Worm (Caenorhabditis elegans) whole organism, L3 larva: Measurements from ENCODE around the gene srv-17.
A peak's percentile ranks its signal among the peaks of the same experiment; 100 is the strongest.

ENCODE experiments used
- R02D3.7 ChIP-seq: fragments of 150-350 bp; optimal IDR thresholded peaks from 2 replicates; lab custom pipeline; 2014; ENCODE audit warnings: missing biosample characterization, missing genetic modification characterization
- ZK546.5 ChIP-seq: sonication (generic microtip); optimal IDR thresholded peaks from 2 replicates; lab custom pipeline; 2017; ENCODE audit warnings: missing biosample characterization, missing genetic modification characterization
- aly-2 ChIP-seq: fragments of 150-350 bp; optimal IDR thresholded peaks from 2 replicates; lab custom pipeline; 2014; ENCODE audit warnings: missing biosample characterization, missing genetic modification characterization
- ama-1 ChIP-seq: fragments of 150-350 bp; optimal IDR thresholded peaks from 2 replicates; lab custom pipeline; 2018
- ceh-16 ChIP-seq: sonication (generic microtip); optimal IDR thresholded peaks from 2 replicates; lab custom pipeline; 2017; ENCODE audit warnings: missing biosample characterization, missing genetic modification characterization
- ceh-28 ChIP-seq: fragments of 150-350 bp; optimal IDR thresholded peaks from 2 replicates; lab custom pipeline; 2014; ENCODE audit warnings: missing biosample characterization, missing genetic modification reagents, missing genetic modification characterization
- ceh-82 ChIP-seq: fragments of 150-350 bp; optimal IDR thresholded peaks from 2 replicates; lab custom pipeline; 2014; ENCODE audit warnings: missing biosample characterization, missing genetic modification characterization
- ceh-9 ChIP-seq: sonication (generic microtip); optimal IDR thresholded peaks from 2 replicates; lab custom pipeline; 2018; ENCODE audit warnings: missing biosample characterization, missing genetic modification characterization
- egl-27 ChIP-seq: sonication (generic microtip); optimal IDR thresholded peaks from 4 replicates; lab custom pipeline; 2017; ENCODE audit warnings: missing biosample characterization, missing genetic modification reagents, missing genetic modification characterization
- egl-5 ChIP-seq: fragments of 150-350 bp; optimal IDR thresholded peaks from 2 replicates; lab custom pipeline; 2017; ENCODE audit warnings: missing biosample characterization, missing genetic modification reagents, missing genetic modification characterization, inconsistent platforms
- elt-1 ChIP-seq: fragments of 150-350 bp; optimal IDR thresholded peaks from 2 replicates; lab custom pipeline; 2014; ENCODE audit warnings: missing biosample characterization, missing genetic modification characterization
- elt-2 ChIP-seq: sonication (generic microtip); optimal IDR thresholded peaks from 2 replicates; lab custom pipeline; 2016; ENCODE audit warnings: missing genetic modification reagents, mild to moderate bottlenecking, missing genetic modification characterization, missing compliant biosample characterization
- elt-3 ChIP-seq, 3 experiments: fragments of 150-350 bp in 1 of 3; sonication (generic microtip) in 2 of 3; optimal IDR thresholded peaks; 2 replicates in 2 of 3; 4 replicates in 1 of 3; lab custom pipeline; 2014 to 2017; ENCODE audit warnings: missing biosample characterization in 3 of 3, missing genetic modification characterization in 3 of 3
- eor-1 ChIP-seq, 2 experiments: fragments of 150-350 bp; optimal IDR thresholded peaks; 2 replicates each; lab custom pipeline; 2014 to 2018; ENCODE audit warnings: missing biosample characterization in 2 of 2, missing genetic modification characterization in 2 of 2
- fkh-10 ChIP-seq: sonication (generic microtip); optimal IDR thresholded peaks from 2 replicates; lab custom pipeline; 2017; ENCODE audit warnings: missing biosample characterization, missing genetic modification reagents, missing genetic modification characterization
- fos-1 ChIP-seq: fragments of 150-350 bp; optimal IDR thresholded peaks from 2 replicates; lab custom pipeline; 2014; ENCODE audit warnings: missing biosample characterization, missing genetic modification characterization
- jun-1 ChIP-seq: fragments of 150-350 bp; optimal IDR thresholded peaks from 2 replicates; lab custom pipeline; 2014; ENCODE audit warnings: missing biosample characterization, missing genetic modification reagents, missing genetic modification characterization
- lin-15B ChIP-seq: fragments of 150-350 bp; optimal IDR thresholded peaks from 2 replicates; lab custom pipeline; 2014; ENCODE audit warnings: missing biosample characterization, missing genetic modification characterization
- lin-39 ChIP-seq: fragments of 150-350 bp; optimal IDR thresholded peaks from 2 replicates; lab custom pipeline; 2018; ENCODE audit warnings: missing biosample characterization, missing genetic modification reagents, missing genetic modification characterization
- mml-1 ChIP-seq: fragments of 150-350 bp; sonication (generic microtip); optimal IDR thresholded peaks from 3 replicates; lab custom pipeline; 2014; ENCODE audit warnings: missing biosample characterization, missing genetic modification characterization
- nfya-1 ChIP-seq: sonication (generic microtip); optimal IDR thresholded peaks from 2 replicates; lab custom pipeline; 2017; ENCODE audit warnings: missing genetic modification characterization, mild to moderate bottlenecking, missing compliant biosample characterization, antibody characterized with exemption, moderate library complexity; ENCODE audit not compliant: insufficient read depth
- nhr-23 ChIP-seq: fragments of 150-350 bp; optimal IDR thresholded peaks from 2 replicates; lab custom pipeline; 2014; ENCODE audit warnings: missing biosample characterization, missing genetic modification reagents, missing genetic modification characterization
- nhr-237 ChIP-seq: fragments of 150-350 bp; optimal IDR thresholded peaks from 2 replicates; lab custom pipeline; 2014; ENCODE audit warnings: missing biosample characterization, missing genetic modification characterization
- nhr-25 ChIP-seq: sonication (generic microtip); optimal IDR thresholded peaks from 2 replicates; lab custom pipeline; 2017; ENCODE audit warnings: missing biosample characterization, missing genetic modification characterization
- nhr-28 ChIP-seq: fragments of 150-350 bp; optimal IDR thresholded peaks from 2 replicates; lab custom pipeline; 2014; ENCODE audit warnings: missing biosample characterization, missing genetic modification characterization
- nhr-43 ChIP-seq: sonication (generic microtip); optimal IDR thresholded peaks from 2 replicates; lab custom pipeline; 2016; ENCODE audit warnings: mild to moderate bottlenecking, missing genetic modification characterization, missing compliant biosample characterization; ENCODE audit not compliant: poor library complexity, severe bottlenecking
- nhr-67 ChIP-seq: fragments of 150-350 bp; optimal IDR thresholded peaks from 2 replicates; lab custom pipeline; 2014; ENCODE audit warnings: missing biosample characterization, missing genetic modification characterization
- nhr-76 ChIP-seq: fragments of 150-350 bp; sonication (generic microtip); optimal IDR thresholded peaks from 5 replicates; lab custom pipeline; 2014; ENCODE audit warnings: missing biosample characterization, missing genetic modification characterization
- nhr-77 ChIP-seq: fragments of 150-350 bp; optimal IDR thresholded peaks from 2 replicates; lab custom pipeline; 2014; ENCODE audit warnings: missing biosample characterization, missing genetic modification characterization
- sea-2 ChIP-seq: fragments of 150-350 bp; sonication (generic microtip); optimal IDR thresholded peaks from 4 replicates; lab custom pipeline; 2014; ENCODE audit warnings: missing biosample characterization, missing genetic modification reagents, missing genetic modification characterization
- skn-1 ChIP-seq: fragments of 150-350 bp; optimal IDR thresholded peaks from 2 replicates; lab custom pipeline; 2014; ENCODE audit warnings: missing biosample characterization, missing genetic modification characterization
- tbx-2 ChIP-seq: sonication (generic microtip); optimal IDR thresholded peaks from 2 replicates; lab custom pipeline; 2016; ENCODE audit warnings: mild to moderate bottlenecking, missing genetic modification characterization, missing compliant biosample characterization
- unc-39 ChIP-seq: sonication (generic microtip); optimal IDR thresholded peaks from 4 replicates; lab custom pipeline; 2017; ENCODE audit warnings: missing biosample characterization, missing genetic modification characterization
- zag-1 ChIP-seq: fragments of 150-350 bp; optimal IDR thresholded peaks from 2 replicates; lab custom pipeline; 2014; ENCODE audit warnings: missing biosample characterization, missing genetic modification characterization
- ztf-11 ChIP-seq: fragments of 150-350 bp; optimal IDR thresholded peaks from 2 replicates; lab custom pipeline; 2014; ENCODE audit warnings: missing biosample characterization, missing genetic modification characterization
- ztf-4 ChIP-seq: fragments of 150-350 bp; optimal IDR thresholded peaks from 2 replicates; lab custom pipeline; 2014; ENCODE audit warnings: missing biosample characterization, missing genetic modification characterization

Gene srv-17

ce11 chrIV:5865818-5866217 is 4.2 kb downstream of the srv-17 start, which contains the start of gene spe-27:
spe-27 (minus strand) TSS chrIV:5865918.
- no peak for TF ChIP-seq ama-1 (lab: Kevin White, UChicago)
- TF ChIP-seq nfya-1 (tag; lab: Kevin White, UChicago) = no peak
- no peak for TF ChIP-seq fos-1
- TF ChIP-seq egl-5 = no peak
- TF ChIP-seq aly-2 (tag; lab: Kevin White, UChicago) = no peak
- no peak for TF ChIP-seq fkh-10 (GFP tag; lab: Kevin White, UChicago)
- TF ChIP-seq nhr-67 = no peak
- TF ChIP-seq unc-39 (tag; lab: Kevin White, UChicago) = no peak
- TF ChIP-seq nhr-23 (tag; lab: Kevin White, UChicago) = no peak
- TF ChIP-seq elt-1 = no peak
- no peak for TF ChIP-seq nhr-77
- no peak for TF ChIP-seq nhr-28 (tag; lab: Kevin White, UChicago)
- no peak for TF ChIP-seq elt-3 (tag; optimal IDR thresholded peaks at IDR 0.05; lab: Kevin White, UChicago)
- no peak for TF ChIP-seq nhr-43
- TF ChIP-seq ceh-9 (tag; lab: Kevin White, UChicago) = no peak
- TF ChIP-seq mml-1 (tag; lab: Kevin White, UChicago) = no peak
- TF ChIP-seq skn-1 (tag; lab: Kevin White, UChicago) = no peak
- no peak for TF ChIP-seq sea-2 (GFP tag; lab: Kevin White, UChicago)
- TF ChIP-seq, all 47 proteins: peak for 0

- no peak for TF ChIP-seq ceh-9 (tag; lab: Kevin White, UChicago)
- TF ChIP-seq nhr-77 = no peak
- TF ChIP-seq egl-5 = no peak
- no peak for TF ChIP-seq nhr-237 (tag; lab: Kevin White, UChicago)
- no peak for TF ChIP-seq ama-1 (lab: Kevin White, UChicago)
- no peak for TF ChIP-seq fos-1
- TF ChIP-seq, all 47 proteins: peak for 0
Observed at ce11 chrIV:5860762-5861161, 9.2 kb downstream of the srv-17 start.

- TF ChIP-seq nhr-28 (tag; lab: Kevin White, UChicago) (no peak), ZK546.5 (no peak), zag-1 (tag; lab: Kevin White, UChicago) (no peak), ceh-16 (no peak), elt-1 (no peak), lin-15B (tag; lab: Kevin White, UChicago) (no peak), nhr-76 (no peak), lin-39 (tag; lab: Kevin White, UChicago) (no peak), ceh-28 (tag; lab: Kevin White, UChicago) (no peak), egl-5 (no peak), jun-1 (tag; lab: Kevin White, UChicago) (no peak), ceh-82 (tag; lab: Kevin White, UChicago) (no peak)
Observed at ce11 chrIV:5859876-5860275, 10.1 kb downstream of the srv-17 start, which contains the start of gene C06E7.4. C06E7.4 (minus strand) TSS chrIV:5859976.

- peak in 1 of 3 experiments; percentile 78 for TF ChIP-seq elt-3 (tag; optimal IDR thresholded peaks at IDR 0.05; lab: Kevin White, UChicago)
- peak; percentile 41 for TF ChIP-seq nhr-43
- TF ChIP-seq ztf-11 (tag; lab: Kevin White, UChicago) = no peak
- no peak for TF ChIP-seq nhr-76
- TF ChIP-seq elt-2 = no peak
- TF ChIP-seq ZK546.5 = no peak
- no peak for TF ChIP-seq eor-1 (tag; optimal IDR thresholded peaks at IDR 0.05; lab: Kevin White, UChicago)
- no peak for TF ChIP-seq ztf-4 (tag; lab: Kevin White, UChicago)
- TF ChIP-seq egl-27 = no peak
- no peak for TF ChIP-seq nhr-25 (tag; lab: Kevin White, UChicago)
- TF ChIP-seq nhr-23 (tag; lab: Kevin White, UChicago) = peak; percentile 72
- TF ChIP-seq, all 47 proteins: peak for 3
Observed at ce11 chrIV:5858212-5858611, 11.8 kb downstream of the srv-17 start.

- no peak for TF ChIP-seq mml-1 (tag; lab: Kevin White, UChicago)
- TF ChIP-seq elt-1 = no peak
- no peak for TF ChIP-seq ceh-16
- TF ChIP-seq nhr-43 = no peak
- TF ChIP-seq tbx-2 = no peak
- no peak for TF ChIP-seq R02D3.7 (tag; lab: Kevin White, UChicago)
Observed at ce11 chrIV:5856975-5857374, 13.0 kb downstream of the srv-17 start.
